Worm (Caenorhabditis elegans) whole organism, L4 larva: ENCODE measurements around the gene pcn-1.
A peak's percentile ranks its signal among the peaks of the same experiment; 100 is the strongest.

Experiments
- D1046.2 ChIP-seq: fragments of 200-800 bp; sonication (Bioruptor generic); IDR thresholded peaks from 2 replicates; pipeline ENCODE4 v1.3.6; 2022; ENCODE audit warnings: missing genetic modification characterization, missing compliant biosample characterization
- F44E2.7 ChIP-seq: fragments of 200-800 bp; sonication (Bioruptor generic); IDR thresholded peaks from 2 replicates; pipeline ENCODE4 v2.1.2; 2022; ENCODE audit warnings: missing genetic modification characterization, missing compliant biosample characterization
- T20F7.1 ChIP-seq: fragments of 200-800 bp; sonication (Bioruptor generic); optimal IDR thresholded peaks from 2 replicates; lab custom pipeline; 2018; ENCODE audit warnings: mild to moderate bottlenecking, missing genetic modification characterization, missing compliant biosample characterization
- Y105C5A.15 ChIP-seq: fragments of 200-800 bp; sonication (Bioruptor generic); IDR thresholded peaks from 2 replicates; pipeline ENCODE4 v1.3.6; 2022; ENCODE audit warnings: missing genetic modification characterization, missing compliant biosample characterization
- ZK546.5 ChIP-seq, 2 experiments: sonication (generic microtip); optimal IDR thresholded peaks; 2 replicates each; lab custom pipeline; 2017; ENCODE audit warnings: missing biosample characterization in 2 of 2, missing genetic modification characterization in 2 of 2
- aha-1 ChIP-seq: fragments of 150-350 bp; peaks from one replicate; lab custom pipeline; 2014; ENCODE audit warnings: missing biosample characterization, missing genetic modification characterization
- aly-2 ChIP-seq: sonication (generic microtip); optimal IDR thresholded peaks from 2 replicates; lab custom pipeline; 2018; ENCODE audit warnings: missing biosample characterization, missing genetic modification characterization
- ceh-28 ChIP-seq: fragments of 150-350 bp; optimal IDR thresholded peaks from 2 replicates; lab custom pipeline; 2014; ENCODE audit warnings: missing biosample characterization, missing genetic modification reagents, missing genetic modification characterization
- ceh-32 ChIP-seq: sonication (generic microtip); optimal IDR thresholded peaks from 2 replicates; lab custom pipeline; 2016; ENCODE audit warnings: mild to moderate bottlenecking, missing genetic modification characterization, missing compliant biosample characterization; ENCODE audit not compliant: poor library complexity
- ces-1 ChIP-seq: fragments of 150-350 bp; sonication (generic microtip); optimal IDR thresholded peaks from 4 replicates; lab custom pipeline; 2014; ENCODE audit warnings: missing biosample characterization, missing genetic modification reagents, missing genetic modification characterization
- daf-16 ChIP-seq, 3 experiments: sonication (generic microtip); optimal IDR thresholded peaks; 2 replicates each; lab custom pipeline; 2016 to 2017; ENCODE audit warnings: missing genetic modification characterization in 3 of 3, missing genetic modification reagents in 3 of 3, mild to moderate bottlenecking in 2 of 3, missing compliant biosample characterization in 2 of 3, missing biosample characterization in 1 of 3, moderate library complexity in 1 of 3
- daf-19 ChIP-seq: fragments of 200-800 bp; sonication (Bioruptor generic); conservative IDR thresholded peaks from 2 replicates; pipeline ENCODE4 v1.3.6; 2022; ENCODE audit warnings: missing genetic modification characterization, missing compliant biosample characterization
- dpl-1 ChIP-seq: fragments of 150-350 bp; optimal IDR thresholded peaks from 2 replicates; lab custom pipeline; 2014; ENCODE audit warnings: missing biosample characterization, missing genetic modification reagents, missing genetic modification characterization
- dve-1 ChIP-seq: sonication (generic microtip); optimal IDR thresholded peaks from 2 replicates; lab custom pipeline; 2017; ENCODE audit warnings: antibody characterized with exemption, mild to moderate bottlenecking, missing genetic modification characterization, missing compliant biosample characterization; ENCODE audit not compliant: insufficient read depth
- egl-27 ChIP-seq: sonication (generic microtip); optimal IDR thresholded peaks from 3 replicates; lab custom pipeline; 2017; ENCODE audit warnings: missing biosample characterization, missing genetic modification reagents, missing genetic modification characterization
- egl-43 ChIP-seq: fragments of 200-800 bp; sonication (Bioruptor generic); IDR thresholded peaks from 2 replicates; pipeline ENCODE4 v1.3.6; 2022; ENCODE audit warnings: missing genetic modification reagents, missing genetic modification characterization, missing compliant biosample characterization
- fkh-10 ChIP-seq: fragments of 150-350 bp; optimal IDR thresholded peaks from 2 replicates; lab custom pipeline; 2014; ENCODE audit warnings: missing biosample characterization, missing genetic modification reagents, missing genetic modification characterization
- hif-1 ChIP-seq, 2 experiments: sonication (generic microtip); optimal IDR thresholded peaks; 2 replicates each; lab custom pipeline; 2016 to 2017; ENCODE audit warnings: missing compliant biosample characterization in 2 of 2, missing genetic modification characterization in 2 of 2, missing genetic modification reagents in 2 of 2, missing genotype in 2 of 2, mild to moderate bottlenecking in 1 of 2
- lin-13 ChIP-seq: fragments of 150-350 bp; optimal IDR thresholded peaks from 2 replicates; lab custom pipeline; 2014; ENCODE audit warnings: missing biosample characterization, missing genetic modification reagents, missing genetic modification characterization
- lin-38 ChIP-seq: fragments of 200-800 bp; sonication (Bioruptor generic); IDR thresholded peaks from 2 replicates; pipeline ENCODE4 v1.3.6; 2022; ENCODE audit warnings: missing genetic modification reagents, missing genetic modification characterization, missing compliant biosample characterization
- lin-39 ChIP-seq: fragments of 150-350 bp; optimal IDR thresholded peaks from 2 replicates; lab custom pipeline; 2014; ENCODE audit warnings: missing biosample characterization, missing genetic modification reagents, missing genetic modification characterization
- mes-2 ChIP-seq: sonication (generic microtip); optimal IDR thresholded peaks from 2 replicates; lab custom pipeline; 2016; ENCODE audit warnings: missing genotype, mild to moderate bottlenecking, missing genetic modification characterization, missing compliant biosample characterization; ENCODE audit not compliant: poor library complexity, severe bottlenecking
- mxl-2 ChIP-seq: fragments of 200-800 bp; sonication (Bioruptor generic); conservative IDR thresholded peaks from 2 replicates; pipeline ENCODE4 v1.3.6; 2022; ENCODE audit warnings: missing genetic modification reagents, missing genetic modification characterization, missing compliant biosample characterization
- mxl-3 ChIP-seq: fragments of 200-800 bp; sonication (Bioruptor generic); optimal IDR thresholded peaks from 2 replicates; lab custom pipeline; 2018; ENCODE audit warnings: mild to moderate bottlenecking, missing genetic modification characterization, missing compliant biosample characterization
- nhr-111 ChIP-seq: fragments of 200-800 bp; sonication (Bioruptor generic); optimal IDR thresholded peaks from 2 replicates; lab custom pipeline; 2018; ENCODE audit warnings: mild to moderate bottlenecking, missing genetic modification characterization, missing compliant biosample characterization
- nhr-25 ChIP-seq: sonication (generic microtip); optimal IDR thresholded peaks from 2 replicates; lab custom pipeline; 2017; ENCODE audit warnings: missing genetic modification characterization, mild to moderate bottlenecking, missing compliant biosample characterization, antibody characterized with exemption, moderate library complexity, borderline replicate concordance; ENCODE audit not compliant: insufficient read depth
- nhr-28 ChIP-seq: fragments of 150-350 bp; optimal IDR thresholded peaks from 2 replicates; lab custom pipeline; 2014; ENCODE audit warnings: missing biosample characterization, missing genetic modification characterization
- nhr-42 ChIP-seq: fragments of 200-800 bp; sonication (Bioruptor generic); IDR thresholded peaks from 2 replicates; pipeline ENCODE4 v1.3.6; 2022; ENCODE audit warnings: missing genetic modification characterization, missing compliant biosample characterization
- nhr-77 ChIP-seq: fragments of 150-350 bp; optimal IDR thresholded peaks from 2 replicates; lab custom pipeline; 2014; ENCODE audit warnings: missing biosample characterization, missing genetic modification characterization
- php-3 ChIP-seq: fragments of 200-800 bp; sonication (Bioruptor generic); IDR thresholded peaks from 2 replicates; pipeline ENCODE4 v1.3.6; 2022; ENCODE audit warnings: missing genetic modification reagents, missing genetic modification characterization, missing compliant biosample characterization
- pqm-1 ChIP-seq: sonication (generic microtip); optimal IDR thresholded peaks from 2 replicates; lab custom pipeline; 2017; ENCODE audit warnings: missing biosample characterization, missing genetic modification characterization
- rbr-2 ChIP-seq: sonication (generic microtip); optimal IDR thresholded peaks from 2 replicates; lab custom pipeline; 2016; ENCODE audit warnings: missing genotype, missing genetic modification characterization, missing compliant biosample characterization
- set-16 ChIP-seq: fragments of 200-800 bp; sonication (Bioruptor generic); IDR thresholded peaks from 2 replicates; pipeline ENCODE4 v1.3.6; 2022; ENCODE audit warnings: missing genetic modification reagents, missing genetic modification characterization, missing compliant biosample characterization
- skn-1 ChIP-seq: fragments of 150-350 bp; optimal IDR thresholded peaks from 2 replicates; lab custom pipeline; 2014; ENCODE audit warnings: missing biosample characterization, missing genetic modification characterization
- unc-62 ChIP-seq, 3 experiments: fragments of 150-350 bp in 1 of 3; sonication (generic microtip); optimal IDR thresholded peaks in 2 of 3; peaks in 1 of 3; 1 replicate in 1 of 3; 2 replicates in 2 of 3; lab custom pipeline; 2014 to 2017; ENCODE audit warnings: missing biosample characterization in 3 of 3, missing genetic modification characterization in 3 of 3, missing genetic modification reagents in 3 of 3, missing genotype in 1 of 3
- zfp-3 ChIP-seq: fragments of 200-800 bp; sonication (Bioruptor generic); conservative IDR thresholded peaks from 2 replicates; pipeline ENCODE4 v1.3.6; 2022; ENCODE audit warnings: missing genetic modification reagents, missing genetic modification characterization, missing compliant biosample characterization
- zip-2 ChIP-seq: fragments of 150-350 bp; optimal IDR thresholded peaks from 2 replicates; lab custom pipeline; 2014; ENCODE audit warnings: missing biosample characterization, missing genetic modification characterization

The pcn-1 gene

DNA sequence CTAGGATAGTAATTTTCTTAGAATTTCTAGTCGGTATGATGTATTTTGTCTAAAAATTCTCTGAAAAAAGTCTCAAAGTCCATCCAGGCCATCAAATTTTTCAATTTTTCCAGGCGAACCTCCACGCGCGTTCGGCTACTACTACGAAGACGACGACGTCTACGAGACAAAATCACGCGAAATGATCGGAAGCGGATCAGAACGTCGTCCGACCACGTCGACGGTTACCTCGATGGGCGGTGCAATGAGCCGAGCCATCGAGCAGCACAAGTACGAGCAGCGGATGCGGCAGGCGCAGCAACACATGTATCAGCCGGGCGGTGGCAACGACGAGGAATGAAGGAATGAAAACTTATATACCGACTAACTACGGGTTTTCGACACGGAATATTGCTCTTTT, 35.6 kb downstream of the pcn-1 start:
- TF ChIP-seq egl-43 (GFP tag; lab: Robert Waterston, UW) (peak; percentile 10; the same call in 1 of the 2 replicates), ceh-32 (tag; lab: Kevin White, UChicago) (no peak), daf-19 (GFP tag; lab: Robert Waterston, UW) (no peak), mxl-2 (GFP tag; lab: Robert Waterston, UW) (no peak), set-16 (GFP tag; lab: Robert Waterston, UW) (peak; percentile 67), rbr-2 (tag; lab: Kevin White, UChicago) (no peak)

DNA sequence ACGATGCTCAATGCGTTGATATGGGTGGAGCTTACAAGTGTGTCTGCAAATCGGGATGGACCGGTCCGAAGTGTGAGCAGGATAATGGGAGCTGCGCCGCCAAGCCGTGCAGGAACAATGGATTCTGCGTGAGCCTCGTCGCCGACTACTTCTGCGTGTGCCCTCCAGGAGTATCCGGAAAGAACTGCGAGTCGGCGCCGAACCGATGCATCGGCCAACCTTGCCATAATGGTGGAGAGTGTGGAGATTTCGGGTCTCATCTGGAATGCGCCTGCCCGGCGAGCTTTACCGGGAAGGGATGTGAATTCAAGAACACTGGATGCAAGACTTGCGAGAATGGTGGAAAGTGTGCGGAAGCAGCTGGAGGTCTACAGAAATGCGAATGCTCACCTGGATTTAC, 39.3 kb downstream of the pcn-1 start:
- TF ChIP-seq unc-62 (GFP tag; optimal IDR thresholded peaks at IDR 0.05 in 1 of 2; lab: Kevin White, UChicago) (peak in 1 of 2 experiments; percentile 7), unc-62 (tag; optimal IDR thresholded peaks at IDR 0.05; lab: Kevin White, UChicago) (no peak), set-16 (GFP tag; lab: Robert Waterston, UW) (peak; percentile 75), nhr-25 (tag; lab: Kevin White, UChicago) (no peak), php-3 (no peak)

- TF ChIP-seq nhr-42 (GFP tag; lab: Robert Waterston, UW) (no peak), ces-1 (GFP tag; lab: Kevin White, UChicago) (no peak), ZK546.5 (tag; optimal IDR thresholded peaks at IDR 0.05; lab: Kevin White, UChicago) (no peak), nhr-28 (tag; lab: Kevin White, UChicago) (peak; percentile 65), daf-16 (GFP tag; optimal IDR thresholded peaks at IDR 0.05; lab: Kevin White, UChicago) (no peak), daf-16 (tag; optimal IDR thresholded peaks at IDR 0.05; lab: Kevin White, UChicago) (peak; percentile 63), T20F7.1 (GFP tag; lab: Kevin White, UChicago) (no peak), unc-62 (GFP tag; optimal IDR thresholded peaks at IDR 0.05 in 1 of 2; lab: Kevin White, UChicago) (peak in 1 of 2 experiments; percentile 73), unc-62 (tag; optimal IDR thresholded peaks at IDR 0.05; lab: Kevin White, UChicago) (no peak), aly-2 (tag; lab: Kevin White, UChicago) (no peak), nhr-77 (tag; lab: Kevin White, UChicago) (peak; percentile 15), dve-1 (tag; lab: Kevin White, UChicago) (no peak), pqm-1 (tag; lab: Kevin White, UChicago) (peak; percentile 0), fkh-10 (GFP tag; lab: Kevin White, UChicago) (no peak)
Observed at ce11 chrIV:4008440-4008839, 40.8 kb downstream of the pcn-1 start.

- peak in 1 of 2 experiments; percentile 60 for TF ChIP-seq unc-62 (GFP tag; optimal IDR thresholded peaks at IDR 0.05 in 1 of 2; lab: Kevin White, UChicago)
- TF ChIP-seq unc-62 (tag; optimal IDR thresholded peaks at IDR 0.05; lab: Kevin White, UChicago) = no peak
- no peak for TF ChIP-seq lin-38 (GFP tag; lab: Robert Waterston, UW)
- no peak for TF ChIP-seq daf-19 (GFP tag; lab: Robert Waterston, UW)
- no peak for TF ChIP-seq skn-1
- no peak for TF ChIP-seq lin-39 (tag; lab: Kevin White, UChicago)
- TF ChIP-seq zip-2 (tag; lab: Kevin White, UChicago) = no peak
- 0 out of 2 replicates have a peak, but pooled peaks have one; percentile 35 for TF ChIP-seq egl-43 (GFP tag; lab: Robert Waterston, UW)
- peak; percentile 43; the same call in 1 of the 2 replicates for TF ChIP-seq set-16 (GFP tag; lab: Robert Waterston, UW)
- TF ChIP-seq ces-1 (GFP tag; lab: Kevin White, UChicago) = no peak
- TF ChIP-seq aha-1 (tag; lab: Kevin White, UChicago) = peak; percentile 6
- TF ChIP-seq mxl-3 (GFP tag; lab: Kevin White, UChicago) = no peak
- peak in 1 of 2 experiments; percentile 40 for TF ChIP-seq hif-1 (tag; optimal IDR thresholded peaks at IDR 0.05; lab: Kevin White, UChicago)
Observed at ce11 chrIV:4007697-4008096, 41.6 kb downstream of the pcn-1 start, which contains the start of gene W02C12.2. W02C12.2 (minus strand) TSS chrIV:4007973.

DNA sequence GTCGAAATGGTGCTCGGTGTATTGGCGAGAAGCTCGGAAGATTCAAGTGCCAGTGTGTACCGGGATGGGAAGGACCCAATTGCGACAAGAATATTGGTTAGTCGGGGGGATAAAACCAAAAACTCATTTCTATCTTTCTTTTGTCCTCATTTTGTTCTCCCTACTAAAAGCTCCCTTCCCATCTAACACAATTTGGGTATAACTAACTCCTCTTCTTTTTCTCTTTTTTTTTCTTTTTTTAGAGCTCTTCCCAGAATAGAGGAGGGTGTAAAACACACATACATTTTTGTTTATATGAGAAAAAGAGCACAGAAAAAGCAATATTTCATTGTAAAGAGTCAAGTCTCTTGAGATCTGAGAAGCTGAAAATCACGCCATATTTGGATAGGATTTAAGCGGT, 44.1 kb downstream of the pcn-1 start:
- TF ChIP-seq ces-1 (GFP tag; lab: Kevin White, UChicago) (no peak), fkh-10 (GFP tag; lab: Kevin White, UChicago) (peak; percentile 60)
- TF ChIP-seq, all 104 proteins: peak for 1

DNA sequence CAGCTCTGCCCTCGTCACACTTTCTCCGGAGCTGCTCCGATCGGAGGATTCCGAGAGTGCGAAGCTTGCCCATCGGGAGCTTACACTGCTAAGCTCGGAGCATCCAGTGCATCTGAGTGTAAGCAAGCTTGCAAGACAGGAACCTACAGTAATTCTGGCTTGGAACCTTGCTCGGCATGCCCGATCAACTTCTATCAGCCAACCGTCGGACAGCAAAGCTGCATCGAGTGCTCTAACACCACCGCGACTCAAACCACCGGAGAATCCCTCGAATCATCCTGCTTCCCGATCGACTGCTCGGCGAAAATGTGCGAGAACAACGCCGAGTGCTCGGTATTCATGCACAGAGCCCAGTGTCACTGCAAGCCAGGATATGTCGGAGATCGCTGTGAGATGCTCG, 45.0 kb downstream of the pcn-1 start:
- TF ChIP-seq D1046.2 (GFP tag; lab: Robert Waterston, UW) = no peak
- no peak for TF ChIP-seq egl-27 (tag; lab: Kevin White, UChicago)
- TF ChIP-seq nhr-111 (GFP tag; lab: Kevin White, UChicago) = no peak
- TF ChIP-seq ceh-28 (tag; lab: Kevin White, UChicago) = no peak
- TF ChIP-seq dpl-1 = no peak
- peak; percentile 48 for TF ChIP-seq aha-1 (tag; lab: Kevin White, UChicago)
- no peak for TF ChIP-seq lin-13 (GFP tag; lab: Kevin White, UChicago)
- peak; percentile 65 for TF ChIP-seq set-16 (GFP tag; lab: Robert Waterston, UW)
- TF ChIP-seq pqm-1 (tag; lab: Kevin White, UChicago) = no peak
- no peak for TF ChIP-seq zfp-3 (GFP tag; lab: Robert Waterston, UW)
- no peak for TF ChIP-seq mes-2 (tag; lab: Kevin White, UChicago)
- TF ChIP-seq F44E2.7 (GFP tag; lab: Robert Waterston, UW) = no peak
- TF ChIP-seq Y105C5A.15 (GFP tag; lab: Robert Waterston, UW) = no peak
